Worm (Caenorhabditis elegans) whole organism, midembryonic: ENCODE results near the gene ZC404.1.

ENCODE experiments used
- cog-1 ChIP-seq: sonication (generic microtip); optimal IDR thresholded peaks from 2 replicates; lab custom pipeline; 2016; ENCODE audit warnings: missing genetic modification characterization, missing compliant biosample characterization
- ztf-29 ChIP-seq: fragments of 200-800 bp; sonication (Bioruptor generic); IDR thresholded peaks from 2 replicates; pipeline ENCODE4 v1.3.6; 2022; ENCODE audit warnings: missing genetic modification reagents, missing genetic modification characterization, missing compliant biosample characterization

DNA sequence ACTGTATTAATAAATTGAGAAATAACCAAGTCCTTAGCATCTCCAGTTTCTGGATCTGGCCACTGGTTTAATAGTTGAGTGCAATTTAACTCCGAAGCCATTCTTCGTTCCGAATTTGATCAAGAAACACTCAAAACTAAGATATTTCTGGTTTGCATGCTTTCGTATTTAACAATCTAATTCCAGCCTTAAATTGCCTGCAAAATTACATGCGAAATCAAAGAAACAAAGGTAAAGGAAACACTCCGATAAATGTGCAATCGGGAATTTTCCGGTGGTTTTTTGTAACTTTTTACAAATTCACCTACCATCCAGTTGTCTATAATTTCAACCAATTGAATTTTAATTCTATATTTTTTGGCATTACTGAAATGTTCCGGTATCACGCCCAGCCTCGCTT, 7.9 kb downstream of the ZC404.1 start, which contains the start of gene dmsr-10:
- TF ChIP-seq cog-1 (no peak), ztf-29 (GFP tag; lab: Robert Waterston, UW) (no peak)
